Fruit fly (Drosophila melanogaster): ENCODE measurements around the gene CG17475.

DNA sequence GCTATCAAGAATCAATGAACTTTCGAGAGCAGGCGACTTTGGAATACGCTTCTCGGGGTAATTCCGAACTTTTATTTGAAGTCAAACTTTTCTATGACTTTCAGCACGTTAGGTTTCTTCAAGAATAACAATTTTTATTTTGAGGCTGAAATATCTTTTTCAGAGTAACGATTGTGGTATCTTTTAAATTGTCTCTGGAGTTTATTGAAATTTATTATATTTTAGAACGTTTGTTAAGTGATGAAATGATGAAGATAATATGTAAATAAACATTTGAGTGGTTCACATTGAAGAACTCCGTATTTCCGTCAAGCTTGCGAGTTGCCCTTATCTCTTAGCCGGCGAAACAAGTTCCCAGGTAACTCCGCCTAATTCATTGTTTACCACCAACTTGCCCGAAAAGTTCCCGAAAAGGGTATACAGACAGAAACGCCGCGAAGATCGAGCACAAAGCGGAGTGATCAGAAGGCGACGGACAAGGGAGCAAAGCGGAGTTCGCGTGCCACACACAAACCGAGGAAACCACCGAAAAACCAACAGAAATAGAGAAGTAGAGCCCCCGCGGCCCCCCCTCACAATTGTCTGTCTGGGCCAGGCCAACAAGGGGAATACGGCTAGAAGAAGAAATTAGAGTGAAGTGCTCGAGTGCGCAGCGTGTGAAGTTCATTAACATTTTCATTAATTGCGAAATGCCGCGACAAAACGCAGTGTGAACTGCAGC, 12.5 kb downstream of the CG17475 start:
- TF ChIP-seq CG32121 (GFP tag; IDR thresholded peaks at IDR 0.05) (no peak), gl (tag; optimal IDR thresholded peaks at IDR 0.05) (no peak), CG13204 (GFP tag; optimal IDR thresholded peaks at IDR 0.05) (peak; percentile 6), EcR (GFP tag; optimal IDR thresholded peaks at IDR 0.05) (peak; percentile 80), CG17806 (tag; optimal IDR thresholded peaks at IDR 0.05) (peak; percentile 7), rn (GFP tag; IDR thresholded peaks at IDR 0.05) (no peak), Pif1A (GFP tag; optimal IDR thresholded peaks at IDR 0.05) (peak; percentile 12), D1 (tag; optimal IDR thresholded peaks at IDR 0.05) (no peak), fd96Ca (GFP tag; IDR thresholded peaks at IDR 0.05) (0 out of 3 replicates have a peak, but pooled peaks have one; percentile 47), CG9948 (tag; optimal IDR thresholded peaks at IDR 0.05) (peak; percentile 56), Snoo (tag; optimal IDR thresholded peaks at IDR 0.05) (peak; percentile 66)
